Fruit fly (Drosophila melanogaster) Kc167 (cell line): Measurements from ENCODE around the gene Mur29B.

ENCODE experiments used
- Myc ChIP-seq: fragments of >200 bp; optimal IDR thresholded peaks from 2 replicates; lab custom pipeline; 2017; ENCODE audit warnings: missing external identifiers
- Sin3A ChIP-seq: fragments of >200 bp; optimal IDR thresholded peaks from 2 replicates; lab custom pipeline; 2018; ENCODE audit warnings: missing external identifiers
- h ChIP-seq: fragments of >200 bp; optimal IDR thresholded peaks from 3 replicates; lab custom pipeline; 2018; ENCODE audit warnings: missing external identifiers
- insv ChIP-seq: fragments of >200 bp; optimal IDR thresholded peaks from 3 replicates; lab custom pipeline; 2018; ENCODE audit warnings: missing external identifiers
- psq ChIP-seq: fragments of >200 bp; optimal IDR thresholded peaks from 2 replicates; lab custom pipeline; 2017; ENCODE audit warnings: missing external identifiers
- ttk ChIP-seq: sonication (Bioruptor generic); optimal IDR thresholded peaks from 2 replicates; lab custom pipeline; 2017; ENCODE audit warnings: missing external identifiers

The Mur29B gene

dm6 chr2L:8328526-8329097 lies 23.4 kb upstream of the Mur29B start:
- no peak for TF ChIP-seq insv (lab: Kevin White, UChicago)
- TF ChIP-seq Sin3A (lab: Kevin White, UChicago) = no peak
- no peak for TF ChIP-seq ttk (lab: Kevin White, UChicago)
- TF ChIP-seq psq (lab: Kevin White, UChicago) = no peak
- no peak for TF ChIP-seq h (lab: Kevin White, UChicago)
- no peak for TF ChIP-seq Myc (lab: Kevin White, UChicago)

- TF ChIP-seq Myc (lab: Kevin White, UChicago) (no peak), Sin3A (lab: Kevin White, UChicago) (no peak), insv (lab: Kevin White, UChicago) (no peak), h (lab: Kevin White, UChicago) (no peak), ttk (lab: Kevin White, UChicago) (no peak), psq (lab: Kevin White, UChicago) (no peak)
Observed at dm6 chr2L:8333185-8333584, 18.8 kb upstream of the Mur29B start.

- TF ChIP-seq ttk (lab: Kevin White, UChicago) (no peak), Myc (lab: Kevin White, UChicago) (no peak), psq (lab: Kevin White, UChicago) (no peak), Sin3A (lab: Kevin White, UChicago) (no peak), insv (lab: Kevin White, UChicago) (no peak), h (lab: Kevin White, UChicago) (no peak)
Observed at dm6 chr2L:8333624-8334023, 18.4 kb upstream of the Mur29B start.

dm6 chr2L:8334705-8335104 lies 17.3 kb upstream of the Mur29B start:
- TF ChIP-seq Myc (lab: Kevin White, UChicago) (no peak), ttk (lab: Kevin White, UChicago) (no peak), psq (lab: Kevin White, UChicago) (no peak), h (lab: Kevin White, UChicago) (no peak)

- TF ChIP-seq insv (lab: Kevin White, UChicago) = no peak
- no peak for TF ChIP-seq h (lab: Kevin White, UChicago)
- TF ChIP-seq Sin3A (lab: Kevin White, UChicago) = no peak
- no peak for TF ChIP-seq ttk (lab: Kevin White, UChicago)
- no peak for TF ChIP-seq psq (lab: Kevin White, UChicago)
Observed at dm6 chr2L:8338039-8338438, 13.9 kb upstream of the Mur29B start, which contains the start of gene witty. Gene witty (plus strand): TSS chr2L:8338287.

dm6 chr2L:8339751-8340349 lies 12.1 kb upstream of the Mur29B start:
- TF ChIP-seq Sin3A (lab: Kevin White, UChicago) (no peak), Myc (lab: Kevin White, UChicago) (no peak), ttk (lab: Kevin White, UChicago) (no peak), h (lab: Kevin White, UChicago) (no peak), psq (lab: Kevin White, UChicago) (no peak), insv (lab: Kevin White, UChicago) (no peak)

- TF ChIP-seq Myc (lab: Kevin White, UChicago) (no peak), h (lab: Kevin White, UChicago) (no peak), psq (lab: Kevin White, UChicago) (no peak), insv (lab: Kevin White, UChicago) (no peak), Sin3A (lab: Kevin White, UChicago) (no peak), ttk (lab: Kevin White, UChicago) (no peak)
Observed at dm6 chr2L:8342395-8342794, 9.6 kb upstream of the Mur29B start, which contains the start of gene CG14273. Gene CG14273 (plus strand): TSS chr2L:8342695.

- TF ChIP-seq Sin3A (lab: Kevin White, UChicago) = no peak
- no peak for TF ChIP-seq insv (lab: Kevin White, UChicago)
- TF ChIP-seq Myc (lab: Kevin White, UChicago) = no peak
- TF ChIP-seq ttk (lab: Kevin White, UChicago) = no peak
- TF ChIP-seq h (lab: Kevin White, UChicago) = no peak
- no peak for TF ChIP-seq psq (lab: Kevin White, UChicago)
Observed at dm6 chr2L:8344536-8344935, 7.5 kb upstream of the Mur29B start.

dm6 chr2L:8346260-8346659 lies 5.7 kb upstream of the Mur29B start, which contains the start of gene CG7778:
Gene CG7778 (plus strand): TSS chr2L:8346620.
- TF ChIP-seq ttk (lab: Kevin White, UChicago) (no peak), Myc (lab: Kevin White, UChicago) (no peak), insv (lab: Kevin White, UChicago) (no peak), h (lab: Kevin White, UChicago) (no peak), Sin3A (lab: Kevin White, UChicago) (no peak), psq (lab: Kevin White, UChicago) (no peak)

dm6 chr2L:8350560-8351171 lies 1.3 kb upstream of the Mur29B start:
- TF ChIP-seq Sin3A (lab: Kevin White, UChicago) = no peak
- no peak for TF ChIP-seq Myc (lab: Kevin White, UChicago)
- no peak for TF ChIP-seq insv (lab: Kevin White, UChicago)
- no peak for TF ChIP-seq ttk (lab: Kevin White, UChicago)
- no peak for TF ChIP-seq h (lab: Kevin White, UChicago)
- no peak for TF ChIP-seq psq (lab: Kevin White, UChicago)

- TF ChIP-seq psq (lab: Kevin White, UChicago) = no peak
- TF ChIP-seq insv (lab: Kevin White, UChicago) = no peak
Observed at dm6 chr2L:8351333-8351732, 654 bp upstream of the Mur29B start.
